Fruit fly (Drosophila melanogaster) whole organism, prepupa: ENCODE data around the gene Eo.

Source experiments
- Blimp-1 ChIP-seq: fragments of 200-800 bp; sonication (Bioruptor generic); optimal IDR thresholded peaks from 3 replicates; lab custom pipeline; 2017; ENCODE audit warnings: missing biosample characterization, missing genetic modification characterization, mild to moderate bottlenecking, moderate library complexity, missing genetic modification reagents
- CG11294 ChIP-seq: fragments of 200-800 bp; sonication (Bioruptor generic); IDR thresholded peaks from 2 replicates; pipeline ENCODE4 v1.3.6; 2022; ENCODE audit warnings: missing biosample characterization, missing genetic modification characterization
- CG11762 ChIP-seq: fragments of 200-800 bp; sonication (Bioruptor generic); optimal IDR thresholded peaks from 3 replicates; lab custom pipeline; 2016; ENCODE audit warnings: missing biosample characterization, missing genetic modification characterization; ENCODE audit not compliant: insufficient read depth
- CG11902 ChIP-seq: fragments of 200-800 bp; sonication (Bioruptor generic); optimal IDR thresholded peaks from 3 replicates; lab custom pipeline; 2016; ENCODE audit warnings: missing biosample characterization, missing genetic modification characterization
- CG15336 ChIP-seq: fragments of 200-800 bp; sonication (Bioruptor generic); IDR thresholded peaks from 2 replicates; pipeline ENCODE4 v1.3.6; 2022; ENCODE audit warnings: missing biosample characterization, missing genetic modification characterization
- CG3032 ChIP-seq: fragments of 200-800 bp; optimal IDR thresholded peaks from 2 replicates; lab custom pipeline; 2019; ENCODE audit warnings: missing biosample characterization, mild to moderate bottlenecking, missing genetic modification characterization, moderate library complexity
- CG32006 ChIP-seq: fragments of 200-800 bp; sonication (Bioruptor generic); optimal IDR thresholded peaks from 3 replicates; lab custom pipeline; 2017; ENCODE audit warnings: missing biosample characterization, mild to moderate bottlenecking, missing genetic modification characterization
- CG6163 ChIP-seq: fragments of 200-800 bp; sonication (Bioruptor generic); IDR thresholded peaks from 3 replicates; pipeline ENCODE4 v1.3.6; 2022; ENCODE audit warnings: missing biosample characterization, missing genetic modification characterization
- CG6792 ChIP-seq: fragments of 200-800 bp; sonication (Bioruptor generic); optimal IDR thresholded peaks from 3 replicates; lab custom pipeline; 2016; ENCODE audit warnings: missing biosample characterization, missing genetic modification characterization
- CG6808 ChIP-seq: fragments of 200-800 bp; sonication (Bioruptor generic); optimal IDR thresholded peaks from 3 replicates; lab custom pipeline; 2017; ENCODE audit warnings: missing biosample characterization, missing genetic modification characterization, mild to moderate bottlenecking, moderate library complexity, missing genetic modification reagents
- CG6854 ChIP-seq: fragments of 200-800 bp; sonication (Bioruptor generic); optimal IDR thresholded peaks from 2 replicates; lab custom pipeline; 2017; ENCODE audit warnings: missing biosample characterization, mild to moderate bottlenecking, missing genetic modification characterization
- CG7368 ChIP-seq: fragments of 200-800 bp; sonication (Bioruptor generic); optimal IDR thresholded peaks from 3 replicates; lab custom pipeline; 2016; ENCODE audit warnings: missing biosample characterization, missing genetic modification characterization
- CG8119 ChIP-seq: fragments of 200-800 bp; sonication (Bioruptor generic); IDR thresholded peaks from 3 replicates; pipeline ENCODE4 v1.3.6; 2022; ENCODE audit warnings: missing biosample characterization, missing genetic modification characterization
- Eip78C ChIP-seq: fragments of 200-800 bp; sonication (Bioruptor generic); peaks from one replicate; lab custom pipeline; 2016; ENCODE audit warnings: missing biosample characterization, missing genetic modification characterization
- Ets21C ChIP-seq: fragments of 200-800 bp; sonication (Bioruptor generic); optimal IDR thresholded peaks from 3 replicates; lab custom pipeline; 2016; ENCODE audit warnings: missing biosample characterization, missing genetic modification characterization
- Hr38 ChIP-seq: sonication (Bioruptor generic); optimal IDR thresholded peaks from 2 replicates; lab custom pipeline; 2016; ENCODE audit warnings: missing biosample characterization, missing genetic modification characterization
- Hr39 ChIP-seq: fragments of 200-800 bp; sonication (Bioruptor generic); optimal IDR thresholded peaks from 2 replicates; lab custom pipeline; 2016; ENCODE audit warnings: missing biosample characterization, missing genetic modification characterization
- Hr4 ChIP-seq: fragments of 200-800 bp; sonication (Bioruptor generic); optimal IDR thresholded peaks from 3 replicates; lab custom pipeline; 2016; ENCODE audit warnings: missing biosample characterization, missing genetic modification characterization
- Met ChIP-seq: fragments of 200-800 bp; sonication (Bioruptor generic); optimal IDR thresholded peaks from 3 replicates; lab custom pipeline; 2016; ENCODE audit warnings: missing biosample characterization, missing genetic modification characterization
- OdsH ChIP-seq: fragments of 200-800 bp; sonication (Bioruptor generic); optimal IDR thresholded peaks from 3 replicates; lab custom pipeline; 2016; ENCODE audit warnings: missing biosample characterization, missing genetic modification characterization
- Sox14 ChIP-seq: fragments of 200-800 bp; sonication (Bioruptor generic); optimal IDR thresholded peaks from 3 replicates; lab custom pipeline; 2016; ENCODE audit warnings: missing biosample characterization, missing genetic modification characterization
- acj6 ChIP-seq: fragments of 200-800 bp; sonication (Bioruptor generic); optimal IDR thresholded peaks from 3 replicates; lab custom pipeline; 2016; ENCODE audit warnings: missing biosample characterization, missing genetic modification characterization
- dac ChIP-seq: fragments of 200-800 bp; sonication (Bioruptor generic); optimal IDR thresholded peaks from 2 replicates; lab custom pipeline; 2017; ENCODE audit warnings: missing biosample characterization, mild to moderate bottlenecking, missing genetic modification characterization
- esn ChIP-seq: fragments of 200-800 bp; sonication (Bioruptor generic); optimal IDR thresholded peaks from 2 replicates; lab custom pipeline; 2016; ENCODE audit warnings: missing biosample characterization, mild to moderate bottlenecking, missing genetic modification characterization, moderate library complexity
- fd59A ChIP-seq: fragments of 200-800 bp; sonication (Bioruptor generic); optimal IDR thresholded peaks from 2 replicates; lab custom pipeline; 2017; ENCODE audit warnings: missing biosample characterization, mild to moderate bottlenecking, missing genetic modification characterization, missing genetic modification reagents
- fd85E ChIP-seq: fragments of 200-800 bp; sonication (Bioruptor generic); optimal IDR thresholded peaks from 3 replicates; lab custom pipeline; 2016; ENCODE audit warnings: missing biosample characterization, missing genetic modification characterization
- fkh ChIP-seq: fragments of 200-800 bp; sonication (Bioruptor generic); optimal IDR thresholded peaks from 3 replicates; lab custom pipeline; 2017; ENCODE audit warnings: missing biosample characterization, mild to moderate bottlenecking, missing genetic modification characterization, moderate library complexity
- net ChIP-seq: fragments of 200-800 bp; sonication (Bioruptor generic); optimal IDR thresholded peaks from 3 replicates; lab custom pipeline; 2016; ENCODE audit warnings: missing biosample characterization, missing genetic modification characterization
- salr ChIP-seq, 2 experiments: fragments of 200-800 bp; sonication (Bioruptor generic); optimal IDR thresholded peaks; 3 replicates each; lab custom pipeline; 2016 to 2018; ENCODE audit warnings: missing biosample characterization in 2 of 2, missing genetic modification characterization in 2 of 2, mild to moderate bottlenecking in 1 of 2
- ss ChIP-seq, 2 experiments: fragments of 200-800 bp; sonication (Bioruptor generic); optimal IDR thresholded peaks; 2 replicates in 1 of 2; 3 replicates in 1 of 2; lab custom pipeline; 2017 to 2018; ENCODE audit warnings: mild to moderate bottlenecking in 2 of 2, missing biosample characterization in 2 of 2, missing genetic modification characterization in 2 of 2, moderate library complexity in 1 of 2
- svp ChIP-seq: fragments of 200-800 bp; sonication (Bioruptor generic); peaks from one replicate; lab custom pipeline; 2016; ENCODE audit warnings: missing biosample characterization, missing genetic modification characterization
- topi ChIP-seq: fragments of 200-800 bp; sonication (Bioruptor generic); optimal IDR thresholded peaks from 3 replicates; lab custom pipeline; 2016; ENCODE audit warnings: missing biosample characterization, missing genetic modification characterization
- vri ChIP-seq: fragments of 200-800 bp; sonication (Bioruptor generic); optimal IDR thresholded peaks from 3 replicates; lab custom pipeline; 2016; ENCODE audit warnings: missing biosample characterization, mild to moderate bottlenecking, missing genetic modification characterization

Eo gene

DNA sequence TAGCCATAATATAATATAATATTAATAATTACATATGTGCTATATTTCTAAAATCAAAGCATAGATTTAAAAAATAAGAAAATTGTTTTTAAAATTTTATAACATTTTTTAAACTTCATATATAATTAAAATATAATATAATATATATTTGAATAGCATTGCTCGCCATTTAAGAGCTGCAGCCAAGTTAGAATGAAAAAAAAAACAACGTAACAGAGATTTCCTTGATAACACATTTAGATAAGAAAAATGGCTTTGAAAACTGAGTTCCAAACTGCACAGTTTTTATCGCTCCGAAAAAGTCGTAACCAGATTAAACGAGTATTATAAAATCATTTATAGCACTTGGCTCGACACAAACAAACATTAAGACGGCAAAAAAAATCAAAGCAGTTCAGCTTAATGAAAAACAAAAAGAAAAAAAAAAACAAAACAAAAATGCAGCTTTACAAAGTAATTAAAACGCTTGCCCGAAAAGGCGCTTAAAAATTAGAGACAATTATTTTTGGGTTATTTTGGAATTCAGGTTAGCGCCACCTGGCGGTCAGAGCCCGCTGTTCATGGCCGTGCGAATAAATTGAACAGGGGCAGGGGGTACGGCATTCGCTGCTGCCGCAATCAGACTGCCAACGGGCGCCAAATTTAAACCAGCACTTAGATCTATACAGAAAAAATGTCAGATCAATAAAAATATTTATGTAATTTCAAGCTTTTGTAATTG lies 8.8 kb downstream of the Eo start, which contains the start of gene fiz:
TSS of gene fiz (minus strand) at position 51 of the 721 bp plus-strand sequence.
- TF ChIP-seq CG7368 (GFP tag; lab: Kevin White, UChicago), result no peak
- peak; percentile 2 for TF ChIP-seq Hr39 (GFP tag; lab: Kevin White, UChicago)
- peak; percentile 6 for TF ChIP-seq Eip78C
- TF ChIP-seq vri (GFP tag; lab: Kevin White, UChicago), result peak; percentile 27
- no peak for TF ChIP-seq CG3032 (tag; lab: Kevin White, UChicago)
- no peak for TF ChIP-seq fd59A (GFP tag; lab: Kevin White, UChicago)
- 0 out of 2 replicates have a peak, but pooled peaks have one; percentile 30 for TF ChIP-seq CG15336 (GFP tag; lab: Robert Waterston, UW)
- 0 out of 3 replicates have a peak, but pooled peaks have one; percentile 25 for TF ChIP-seq CG6163

DNA sequence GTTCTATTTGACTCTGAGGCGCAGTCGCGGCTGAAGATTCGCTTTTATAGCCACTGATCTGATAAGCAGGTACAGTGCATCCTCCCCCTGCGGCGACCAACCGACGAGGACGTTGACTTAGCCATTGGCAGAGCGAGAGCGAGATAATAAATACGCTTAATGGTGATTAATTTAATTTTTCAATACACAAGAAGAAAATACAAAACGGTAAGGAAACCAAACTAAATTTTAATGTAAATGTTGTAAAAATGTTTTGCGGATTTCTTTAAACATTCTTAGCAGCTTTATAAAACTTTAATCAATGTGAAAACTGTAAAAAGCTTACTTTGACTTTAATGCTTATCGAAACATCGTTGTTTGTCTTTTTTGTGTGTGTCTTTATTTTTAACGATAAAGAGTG lies 9.5 kb downstream of the Eo start:
- TF ChIP-seq net (GFP tag; lab: Kevin White, UChicago) (no peak), CG11762 (GFP tag; lab: Kevin White, UChicago) (no peak), Hr39 (GFP tag; lab: Kevin White, UChicago) (peak; percentile 22), Blimp-1 (GFP tag; lab: Kevin White, UChicago) (no peak), CG7368 (GFP tag; lab: Kevin White, UChicago) (no peak), OdsH (no peak), fd85E (GFP tag; lab: Kevin White, UChicago) (no peak), Sox14 (no peak), Hr38 (GFP tag; lab: Kevin White, UChicago) (no peak), CG6808 (no peak), Hr4 (GFP tag; lab: Kevin White, UChicago) (no peak), CG6792 (no peak), Eip78C (peak; percentile 57), esn (GFP tag; lab: Kevin White, UChicago) (peak; percentile 13), vri (GFP tag; lab: Kevin White, UChicago) (no peak), Ets21C (GFP tag; lab: Kevin White, UChicago) (no peak), fkh (no peak), acj6 (GFP tag; lab: Kevin White, UChicago) (no peak), salr (GFP tag; optimal IDR thresholded peaks at IDR 0.05; lab: Kevin White, UChicago) (no peak), fd59A (GFP tag; lab: Kevin White, UChicago) (no peak), Met (GFP tag; lab: Kevin White, UChicago) (peak; percentile 18), CG32006 (GFP tag; lab: Kevin White, UChicago) (peak; percentile 21), dac (GFP tag; lab: Kevin White, UChicago) (no peak), ss (GFP tag; optimal IDR thresholded peaks at IDR 0.05; lab: Kevin White, UChicago) (no peak), svp (peak; percentile 74), CG6854 (no peak), CG11294 (no peak), CG8119 (GFP tag; lab: Robert Waterston, UW) (no peak; the same call in 2 of the 3 replicates), CG6163 (no peak)

DNA sequence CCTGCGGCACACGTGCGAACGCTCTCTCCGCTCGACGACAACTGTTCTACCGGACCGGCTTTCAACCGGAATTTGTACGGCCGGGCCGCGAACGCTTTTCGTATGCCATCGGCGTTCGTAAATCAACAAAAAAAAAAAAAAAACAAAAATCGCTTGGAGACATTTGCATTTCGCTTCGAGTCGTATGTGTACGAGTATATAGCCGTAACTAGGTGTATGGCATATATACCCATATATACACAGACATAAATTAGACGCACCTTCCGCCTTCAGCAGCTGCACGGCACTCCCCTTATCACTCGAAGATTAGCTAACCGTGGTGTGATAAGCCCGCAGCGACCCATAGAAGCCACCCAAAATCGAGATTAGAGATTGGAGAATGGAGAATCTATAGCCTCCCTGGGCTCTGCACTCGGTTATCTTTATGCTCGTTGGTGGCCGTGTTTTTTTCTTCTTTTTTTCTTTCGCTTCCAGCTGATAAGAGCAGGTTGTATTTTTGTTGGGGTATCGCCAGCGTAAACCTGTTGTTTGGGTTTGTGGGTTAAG lies 13.0 kb downstream of the Eo start, which contains the start of gene CG9512:
TSS of gene CG9512 (minus strand) at position 51 of the 546 bp plus-strand sequence.
- TF ChIP-seq Met (GFP tag; lab: Kevin White, UChicago) (no peak), Hr39 (GFP tag; lab: Kevin White, UChicago) (no peak), svp (peak; percentile 68), fkh (peak; percentile 34), CG6163 (no peak), CG11762 (GFP tag; lab: Kevin White, UChicago) (no peak), CG6792 (no peak), CG32006 (GFP tag; lab: Kevin White, UChicago) (no peak), vri (GFP tag; lab: Kevin White, UChicago) (peak; percentile 87), topi (GFP tag; lab: Kevin White, UChicago) (no peak), CG11902 (no peak)
